Worm (Caenorhabditis elegans) whole organism, L4 larva: Measurements from ENCODE around the gene R07E5.15.

ENCODE experiments used
- ces-1 ChIP-seq: fragments of 150-350 bp; sonication (generic microtip); optimal IDR thresholded peaks from 4 replicates; lab custom pipeline; 2014; ENCODE audit warnings: missing biosample characterization, missing genetic modification reagents, missing genetic modification characterization
- dpl-1 ChIP-seq: fragments of 150-350 bp; optimal IDR thresholded peaks from 2 replicates; lab custom pipeline; 2014; ENCODE audit warnings: missing biosample characterization, missing genetic modification reagents, missing genetic modification characterization
- lin-13 ChIP-seq: fragments of 150-350 bp; optimal IDR thresholded peaks from 2 replicates; lab custom pipeline; 2014; ENCODE audit warnings: missing biosample characterization, missing genetic modification reagents, missing genetic modification characterization
- lin-39 ChIP-seq: fragments of 150-350 bp; optimal IDR thresholded peaks from 2 replicates; lab custom pipeline; 2014; ENCODE audit warnings: missing biosample characterization, missing genetic modification reagents, missing genetic modification characterization
- skn-1 ChIP-seq: fragments of 150-350 bp; optimal IDR thresholded peaks from 2 replicates; lab custom pipeline; 2014; ENCODE audit warnings: missing biosample characterization, missing genetic modification characterization
- snpc-4 ChIP-seq: fragments of 150-350 bp; optimal IDR thresholded peaks from 2 replicates; lab custom pipeline; 2014; ENCODE audit warnings: missing biosample characterization, missing genetic modification characterization
- unc-62 ChIP-seq, 3 experiments: fragments of 150-350 bp in 1 of 3; sonication (generic microtip); optimal IDR thresholded peaks in 2 of 3; peaks in 1 of 3; 1 replicate in 1 of 3; 2 replicates in 2 of 3; lab custom pipeline; 2014 to 2017; ENCODE audit warnings: missing biosample characterization in 3 of 3, missing genetic modification characterization in 3 of 3, missing genetic modification reagents in 3 of 3, missing genotype in 1 of 3

ce11 chrIII:4391938-4392337 is 9.3 kb upstream of the R07E5.15 start:
- TF ChIP-seq lin-39 (tag; lab: Kevin White, UChicago) = no peak
- no peak for TF ChIP-seq unc-62 (GFP tag; optimal IDR thresholded peaks at IDR 0.05 in 1 of 2; lab: Kevin White, UChicago)
- TF ChIP-seq unc-62 (tag; optimal IDR thresholded peaks at IDR 0.05; lab: Kevin White, UChicago) = no peak
- no peak for TF ChIP-seq ces-1 (GFP tag; lab: Kevin White, UChicago)
- no peak for TF ChIP-seq snpc-4 (tag; lab: Kevin White, UChicago)
- no peak for TF ChIP-seq lin-13 (GFP tag; lab: Kevin White, UChicago)
- no peak for TF ChIP-seq dpl-1 (GFP tag; lab: Kevin White, UChicago)
- no peak for TF ChIP-seq skn-1 (tag; lab: Kevin White, UChicago)
